Worm (Caenorhabditis elegans): Measurements from ENCODE around the gene col-177.

DNA sequence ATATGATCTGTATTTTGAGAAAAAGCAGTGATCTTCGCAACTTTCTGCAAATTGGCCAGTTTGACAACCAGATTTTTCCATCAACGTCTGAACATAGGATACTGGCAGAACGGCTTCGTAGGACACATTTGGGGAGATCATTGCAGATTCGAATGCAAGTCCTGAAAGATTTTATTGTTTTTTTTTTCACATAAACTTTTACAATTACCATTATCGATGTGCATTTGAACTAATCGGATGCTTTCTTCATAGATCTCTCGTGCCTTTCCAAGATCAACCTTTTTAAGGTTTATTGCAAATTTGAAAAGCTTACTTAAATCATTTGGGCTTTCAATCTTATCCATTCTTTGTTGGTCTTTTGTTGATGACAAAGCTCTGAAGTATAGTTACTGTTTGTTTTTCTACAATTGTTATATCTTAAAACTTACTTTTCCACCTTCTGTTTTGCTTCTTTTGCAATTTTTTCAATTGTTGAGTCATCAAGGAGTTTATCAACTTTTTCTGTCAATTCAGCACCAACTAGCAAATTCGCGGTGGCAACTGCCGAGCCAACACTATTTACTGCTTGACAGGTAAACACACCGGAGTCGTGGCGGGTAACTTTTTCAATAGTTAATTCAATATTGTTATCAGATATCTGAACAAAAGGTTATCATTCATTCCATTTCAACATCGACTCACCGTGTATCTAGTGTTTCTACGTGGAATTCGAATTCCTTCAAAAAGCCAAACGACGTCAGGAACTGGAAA, 25.0 kb downstream of the col-177 start:
- TF ChIP-seq lsy-2 (tag; optimal IDR thresholded peaks at IDR 0.05): no peak
- TF ChIP-seq gmeb-1 (tag; optimal IDR thresholded peaks at IDR 0.05): no peak
- TF ChIP-seq zag-1 (tag; optimal IDR thresholded peaks at IDR 0.05): no peak
- TF ChIP-seq nhr-237 (tag; optimal IDR thresholded peaks at IDR 0.05): no peak
- TF ChIP-seq R02D3.7 (tag; optimal IDR thresholded peaks at IDR 0.05): no peak
- no peak for TF ChIP-seq nhr-11 (tag; optimal IDR thresholded peaks at IDR 0.05)
- TF ChIP-seq blmp-1 (tag; optimal IDR thresholded peaks at IDR 0.05; ENCODE audit: insufficient read depth): no peak
- TF ChIP-seq sma-3 (GFP tag; optimal IDR thresholded peaks at IDR 0.05): no peak
- no peak for TF ChIP-seq alr-1 (tag; optimal IDR thresholded peaks at IDR 0.05)
